Worm (Caenorhabditis elegans) whole organism, mixed stage, embryonic: ENCODE results near the gene Y43D4A.5.
"Not testable (repeated sequence)": the region's sequence is repeated elsewhere in the genome, so short reads cannot be mapped to it uniquely, and the experiment has no call there.

Experiments
- M03D4.4 ChIP-seq: sonication (generic microtip); optimal IDR thresholded peaks from 2 replicates; lab custom pipeline; 2017; ENCODE audit warnings: mild to moderate bottlenecking, missing genetic modification characterization, missing compliant biosample characterization
- bed-3 ChIP-seq: fragments of 200-800 bp; sonication (Bioruptor generic); optimal IDR thresholded peaks from 3 replicates; lab custom pipeline; 2018; ENCODE audit warnings: mild to moderate bottlenecking, missing genetic modification characterization, moderate library complexity, missing compliant biosample characterization
- ceh-39 ChIP-seq: fragments of 150-350 bp; optimal IDR thresholded peaks from 2 replicates; lab custom pipeline; 2014; ENCODE audit warnings: missing biosample characterization, missing genetic modification characterization
- ceh-43 ChIP-seq: fragments of 200-800 bp; sonication (Bioruptor generic); optimal IDR thresholded peaks from 2 replicates; lab custom pipeline; 2018; ENCODE audit warnings: mild to moderate bottlenecking, missing genetic modification characterization, moderate library complexity, missing compliant biosample characterization
- ceh-83 ChIP-seq: fragments of 200-800 bp; sonication (Bioruptor generic); optimal IDR thresholded peaks from 2 replicates; lab custom pipeline; 2018; ENCODE audit warnings: mild to moderate bottlenecking, missing genetic modification characterization, missing compliant biosample characterization
- ces-1 ChIP-seq: fragments of 150-350 bp; optimal IDR thresholded peaks from 2 replicates; lab custom pipeline; 2014; ENCODE audit warnings: missing biosample characterization, missing genetic modification reagents, missing genetic modification characterization
- cnd-1 ChIP-seq: fragments of 200-800 bp; sonication (Bioruptor generic); optimal IDR thresholded peaks from 2 replicates; lab custom pipeline; 2018; ENCODE audit warnings: mild to moderate bottlenecking, missing genetic modification characterization, missing compliant biosample characterization
- drap-1 ChIP-seq: fragments of 200-800 bp; sonication (Bioruptor generic); optimal IDR thresholded peaks from 3 replicates; lab custom pipeline; 2018; ENCODE audit warnings: mild to moderate bottlenecking, missing genetic modification characterization, missing compliant biosample characterization
- elt-1 ChIP-seq: sonication (generic microtip); optimal IDR thresholded peaks from 2 replicates; lab custom pipeline; 2017; ENCODE audit warnings: missing genetic modification characterization, mild to moderate bottlenecking, missing compliant biosample characterization, antibody characterized with exemption, moderate library complexity, borderline replicate concordance; ENCODE audit not compliant: insufficient read depth
- elt-3 ChIP-seq: fragments of 150-350 bp; optimal IDR thresholded peaks from 2 replicates; lab custom pipeline; 2014; ENCODE audit warnings: missing biosample characterization, missing genetic modification characterization
- flh-1 ChIP-seq: fragments of 200-800 bp; sonication (Bioruptor generic); optimal IDR thresholded peaks from 2 replicates; lab custom pipeline; 2018; ENCODE audit warnings: mild to moderate bottlenecking, missing genetic modification characterization, moderate library complexity, missing compliant biosample characterization
- ham-2 ChIP-seq: fragments of 200-800 bp; sonication (Bioruptor generic); optimal IDR thresholded peaks from 2 replicates; lab custom pipeline; 2018; ENCODE audit warnings: mild to moderate bottlenecking, missing genetic modification characterization, missing compliant biosample characterization
- hlh-1 ChIP-seq: fragments of 150-350 bp; optimal IDR thresholded peaks from 2 replicates; lab custom pipeline; 2014; ENCODE audit warnings: missing biosample characterization, missing genetic modification reagents, missing genetic modification characterization
- lin-13 ChIP-seq: fragments of 150-350 bp; optimal IDR thresholded peaks from 2 replicates; lab custom pipeline; 2014; ENCODE audit warnings: missing biosample characterization, missing genetic modification characterization
- lin-32 ChIP-seq: fragments of 200-800 bp; sonication (Bioruptor generic); optimal IDR thresholded peaks from 2 replicates; lab custom pipeline; 2018; ENCODE audit warnings: mild to moderate bottlenecking, missing genetic modification characterization, missing compliant biosample characterization
- mep-1 ChIP-seq: fragments of 150-350 bp; optimal IDR thresholded peaks from 2 replicates; lab custom pipeline; 2017; ENCODE audit warnings: missing biosample characterization, missing genetic modification reagents, missing genetic modification characterization, inconsistent platforms
- mls-2 ChIP-seq: sonication (generic microtip); optimal IDR thresholded peaks from 2 replicates; lab custom pipeline; 2016; ENCODE audit warnings: mild to moderate bottlenecking, missing genetic modification characterization, moderate library complexity, missing compliant biosample characterization
- nhr-2 ChIP-seq: fragments of 150-350 bp; optimal IDR thresholded peaks from 2 replicates; lab custom pipeline; 2014; ENCODE audit warnings: missing biosample characterization, missing genetic modification characterization
- nhr-237 ChIP-seq: fragments of 150-350 bp; optimal IDR thresholded peaks from 2 replicates; lab custom pipeline; 2014; ENCODE audit warnings: missing biosample characterization, missing genetic modification characterization
- nhr-28 ChIP-seq: fragments of 150-350 bp; optimal IDR thresholded peaks from 2 replicates; lab custom pipeline; 2014; ENCODE audit warnings: missing biosample characterization, missing genetic modification characterization
- nhr-76 ChIP-seq: sonication (generic microtip); optimal IDR thresholded peaks from 2 replicates; lab custom pipeline; 2017; ENCODE audit warnings: missing biosample characterization, missing genetic modification characterization
- pha-4 ChIP-seq: fragments of 150-350 bp; optimal IDR thresholded peaks from 2 replicates; lab custom pipeline; 2018; ENCODE audit warnings: missing biosample characterization, missing genetic modification reagents, missing genetic modification characterization
- sem-2 ChIP-seq: fragments of 200-800 bp; sonication (Bioruptor generic); optimal IDR thresholded peaks from 2 replicates; lab custom pipeline; 2018; ENCODE audit warnings: mild to moderate bottlenecking, missing genetic modification characterization, missing compliant biosample characterization
- snpc-4 ChIP-seq: fragments of 150-350 bp; optimal IDR thresholded peaks from 2 replicates; lab custom pipeline; 2014; ENCODE audit warnings: missing biosample characterization, missing genetic modification characterization
- sptf-1 ChIP-seq: sonication (generic microtip); optimal IDR thresholded peaks from 2 replicates; lab custom pipeline; 2017; ENCODE audit warnings: mild to moderate bottlenecking, missing genetic modification characterization, moderate library complexity, missing compliant biosample characterization
- tbx-8 ChIP-seq: fragments of 200-800 bp; sonication (Bioruptor generic); optimal IDR thresholded peaks from 2 replicates; lab custom pipeline; 2018; ENCODE audit warnings: mild to moderate bottlenecking, missing genetic modification characterization, moderate library complexity, missing compliant biosample characterization
- unc-120 ChIP-seq: sonication (generic microtip); optimal IDR thresholded peaks from 2 replicates; lab custom pipeline; 2017; ENCODE audit warnings: missing genetic modification characterization, missing compliant biosample characterization; ENCODE audit not compliant: poor library complexity, severe bottlenecking
- unc-62 ChIP-seq: fragments of 150-350 bp; optimal IDR thresholded peaks from 2 replicates; lab custom pipeline; 2014; ENCODE audit warnings: missing biosample characterization, missing genetic modification reagents, missing genetic modification characterization
- zip-8 ChIP-seq: fragments of 150-350 bp; optimal IDR thresholded peaks from 2 replicates; lab custom pipeline; 2014; ENCODE audit warnings: missing biosample characterization, missing genetic modification characterization
- ztf-11 ChIP-seq: fragments of 150-350 bp; optimal IDR thresholded peaks from 2 replicates; lab custom pipeline; 2014; ENCODE audit warnings: missing biosample characterization, missing genetic modification characterization

Gene Y43D4A.5

DNA sequence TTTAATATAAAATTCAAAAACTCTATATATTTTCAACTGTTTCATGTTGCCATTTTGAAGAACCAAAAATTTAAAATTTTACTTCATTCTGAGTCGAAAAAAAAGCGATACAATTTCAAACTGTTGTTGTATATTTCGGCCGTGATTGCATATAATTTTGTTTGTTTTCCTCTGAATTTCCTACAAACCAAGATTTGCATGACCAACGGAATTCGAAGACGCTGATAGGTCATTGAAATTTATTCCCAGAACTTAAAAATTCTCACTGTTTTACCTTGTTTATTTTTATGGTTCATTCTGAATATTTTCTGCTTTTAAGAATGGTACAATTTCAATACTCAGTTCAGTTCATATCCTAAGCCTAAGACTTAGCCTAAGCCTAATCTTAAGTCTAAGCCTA is 24.5 kb upstream of the Y43D4A.5 start:
- TF ChIP-seq ces-1 (no peak), bed-3 (GFP tag; lab: Kevin White, UChicago) (no peak), lin-13 (tag; lab: Kevin White, UChicago) (no peak), hlh-1 (tag; lab: Kevin White, UChicago) (no peak), drap-1 (GFP tag; lab: Kevin White, UChicago) (no peak), elt-3 (tag; lab: Kevin White, UChicago) (no peak), unc-120 (tag; lab: Kevin White, UChicago) (no peak), unc-62 (GFP tag; lab: Kevin White, UChicago) (no peak), tbx-8 (GFP tag; lab: Kevin White, UChicago) (no peak), ceh-83 (no peak), zip-8 (tag; lab: Kevin White, UChicago) (no peak), sptf-1 (tag; lab: Kevin White, UChicago) (no peak), elt-1 (tag; lab: Kevin White, UChicago) (no peak), ham-2 (GFP tag; lab: Kevin White, UChicago) (no peak), cnd-1 (no peak)

DNA sequence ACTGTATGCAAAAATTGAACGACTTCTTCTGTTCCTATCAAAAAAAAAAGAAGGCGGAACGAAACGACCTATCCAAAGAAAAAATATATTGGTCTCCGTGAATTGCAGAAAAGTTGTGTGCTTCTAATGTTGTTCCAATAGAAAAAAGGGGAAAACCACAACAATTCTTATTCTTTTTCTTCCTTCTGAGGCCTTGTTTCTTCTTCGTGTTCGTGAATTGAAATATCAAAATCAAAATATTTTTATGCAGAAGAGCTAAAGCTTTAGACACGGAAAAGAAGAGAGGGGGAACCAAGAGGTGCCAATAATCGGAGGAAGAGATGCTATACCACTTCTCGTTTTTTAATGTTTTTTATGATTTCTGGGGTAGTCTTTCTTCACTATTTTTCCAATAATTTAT is 19.8 kb upstream of the Y43D4A.5 start, which contains the start of gene Y43D4A.2:
Gene Y43D4A.2 (minus strand): TSS at position 101 of the 400 bp plus-strand sequence.
- TF ChIP-seq nhr-2, nhr-28, sptf-1 (tag; lab: Kevin White, UChicago): not testable (repeated sequence)

DNA sequence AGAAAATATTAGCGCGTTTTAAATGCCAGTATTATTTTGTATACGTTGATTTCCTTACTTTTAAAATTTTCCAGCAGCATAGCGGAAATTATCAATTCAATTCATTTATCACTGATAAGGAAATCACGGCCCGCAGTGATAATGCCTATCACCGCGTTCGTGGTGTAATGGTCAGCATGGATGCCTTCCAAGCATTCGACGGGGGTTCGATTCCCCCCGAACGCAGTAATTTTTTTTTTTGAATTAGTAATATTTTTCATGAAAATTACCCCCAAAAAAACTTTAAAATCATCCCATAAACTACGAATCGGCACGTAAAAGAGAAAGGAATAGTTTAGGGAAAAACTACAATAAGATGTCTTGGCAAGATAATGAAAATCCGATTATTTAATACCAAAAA is 526 bp upstream of the Y43D4A.5 start:
- no peak for TF ChIP-seq hlh-1 (tag; lab: Kevin White, UChicago)
- TF ChIP-seq tbx-8 (GFP tag; lab: Kevin White, UChicago): no peak
- TF ChIP-seq cnd-1: no peak
- peak; percentile 32 for TF ChIP-seq M03D4.4 (tag; lab: Kevin White, UChicago)
- TF ChIP-seq mls-2 (tag; lab: Kevin White, UChicago): peak; percentile 10
- no peak for TF ChIP-seq ceh-39
- TF ChIP-seq drap-1 (GFP tag; lab: Kevin White, UChicago): no peak
- peak; percentile 33 for TF ChIP-seq ceh-43 (GFP tag; lab: Kevin White, UChicago)
- TF ChIP-seq nhr-2 (tag; lab: Kevin White, UChicago): no peak
- no peak for TF ChIP-seq ces-1
- TF ChIP-seq sptf-1 (tag; lab: Kevin White, UChicago): peak; percentile 29
- no peak for TF ChIP-seq nhr-237 (tag; lab: Kevin White, UChicago)

DNA sequence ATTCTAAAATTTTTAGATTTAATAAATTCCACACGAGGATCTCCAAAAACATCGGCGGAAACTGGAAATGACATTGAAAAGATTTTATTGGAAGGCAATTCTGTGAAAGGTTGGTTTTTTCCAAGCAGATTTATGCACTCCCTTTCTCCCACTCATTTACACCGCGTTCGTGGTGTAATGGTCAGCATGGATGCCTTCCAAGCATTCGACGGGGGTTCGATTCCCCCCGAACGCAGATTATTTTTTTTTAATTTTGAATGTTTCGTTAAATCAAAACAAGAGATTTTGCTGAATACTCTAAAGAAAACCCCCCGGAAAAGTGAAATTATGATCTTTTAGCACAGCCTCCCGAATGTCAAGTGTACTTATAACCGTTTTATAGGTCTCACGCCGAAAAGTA is 370 bp downstream of the Y43D4A.5 start:
- TF ChIP-seq elt-3 (tag; lab: Kevin White, UChicago): no peak
- peak; percentile 56 for TF ChIP-seq mls-2 (tag; lab: Kevin White, UChicago)
- TF ChIP-seq nhr-76: no peak
- TF ChIP-seq ztf-11 (tag; lab: Kevin White, UChicago): no peak
- TF ChIP-seq elt-1 (tag; lab: Kevin White, UChicago): no peak
- TF ChIP-seq lin-13 (tag; lab: Kevin White, UChicago): no peak
- peak; percentile 29 for TF ChIP-seq flh-1
- TF ChIP-seq nhr-237 (tag; lab: Kevin White, UChicago): no peak
- TF ChIP-seq ceh-39: no peak
- peak; percentile 37 for TF ChIP-seq unc-120 (tag; lab: Kevin White, UChicago)
- no peak for TF ChIP-seq snpc-4
- no peak for TF ChIP-seq tbx-8 (GFP tag; lab: Kevin White, UChicago)
- TF ChIP-seq sptf-1 (tag; lab: Kevin White, UChicago): peak; percentile 78
- TF ChIP-seq cnd-1: peak; percentile 56
- no peak for TF ChIP-seq mep-1 (tag; lab: Kevin White, UChicago)
- TF ChIP-seq unc-62 (GFP tag; lab: Kevin White, UChicago): no peak
- peak; percentile 15 for TF ChIP-seq bed-3 (GFP tag; lab: Kevin White, UChicago)
- no peak for TF ChIP-seq ham-2 (GFP tag; lab: Kevin White, UChicago)
- peak; percentile 62 for TF ChIP-seq drap-1 (GFP tag; lab: Kevin White, UChicago)
- peak; percentile 39 for TF ChIP-seq lin-32 (GFP tag; lab: Kevin White, UChicago)
- peak; percentile 45 for TF ChIP-seq ceh-43 (GFP tag; lab: Kevin White, UChicago)
- TF ChIP-seq nhr-28 (tag; lab: Kevin White, UChicago): no peak
- TF ChIP-seq M03D4.4 (tag; lab: Kevin White, UChicago): peak; percentile 75
- TF ChIP-seq sem-2 (GFP tag; lab: Kevin White, UChicago): peak; percentile 27
- peak; percentile 82 for TF ChIP-seq ceh-83
- TF ChIP-seq pha-4 (tag; lab: Kevin White, UChicago): no peak
- no peak for TF ChIP-seq nhr-2 (tag; lab: Kevin White, UChicago)
- no peak for TF ChIP-seq zip-8 (tag; lab: Kevin White, UChicago)
